Fruit fly (Drosophila melanogaster): ENCODE data around the gene Antp.
A peak's percentile ranks its signal among the peaks of the same experiment; 100 is the strongest.

Gene Antp

DNA sequence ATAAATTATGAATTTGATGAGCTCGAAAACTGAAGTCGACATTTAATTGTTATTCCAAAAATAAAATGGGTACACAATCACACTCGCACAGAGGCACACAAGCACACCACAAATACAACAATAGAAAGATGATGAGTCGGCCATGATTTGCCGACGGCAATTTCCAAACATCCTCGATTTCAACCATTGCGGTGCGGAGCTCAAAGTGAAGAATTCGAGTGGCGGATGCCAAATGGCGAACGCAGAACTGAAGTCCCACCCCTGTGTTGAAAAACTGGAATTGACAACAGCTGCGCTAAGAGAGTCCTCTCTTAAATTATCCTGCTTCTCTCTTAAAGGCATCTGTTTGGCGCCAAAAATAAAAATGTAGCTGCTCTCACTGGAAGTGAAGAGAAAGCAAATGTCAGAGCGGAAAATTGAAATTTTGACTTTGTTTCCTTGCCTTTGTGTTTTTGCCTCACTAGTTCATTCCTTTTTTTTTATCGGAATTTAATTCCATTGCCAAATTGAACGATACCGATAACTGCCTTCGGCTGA, 32.4 kb downstream of the Antp start:
- TF ChIP-seq jim (GFP tag; optimal IDR thresholded peaks at IDR 0.05) (no peak), Hr83 (GFP tag; optimal IDR thresholded peaks at IDR 0.05; ENCODE audit: poor library complexity, severe bottlenecking) (no peak), dsf (GFP tag; optimal IDR thresholded peaks at IDR 0.05; ENCODE audit: borderline replicate concordance) (no peak), Vsx2 (GFP tag; optimal IDR thresholded peaks at IDR 0.05; ENCODE audit: partially characterized antibody) (peak; percentile 8), lola (GFP tag; optimal IDR thresholded peaks at IDR 0.05) (no peak), Dif (GFP tag; optimal IDR thresholded peaks at IDR 0.05; ENCODE audit: partially characterized antibody) (peak; percentile 30), OdsH (GFP tag; optimal IDR thresholded peaks at IDR 0.05) (no peak)

DNA sequence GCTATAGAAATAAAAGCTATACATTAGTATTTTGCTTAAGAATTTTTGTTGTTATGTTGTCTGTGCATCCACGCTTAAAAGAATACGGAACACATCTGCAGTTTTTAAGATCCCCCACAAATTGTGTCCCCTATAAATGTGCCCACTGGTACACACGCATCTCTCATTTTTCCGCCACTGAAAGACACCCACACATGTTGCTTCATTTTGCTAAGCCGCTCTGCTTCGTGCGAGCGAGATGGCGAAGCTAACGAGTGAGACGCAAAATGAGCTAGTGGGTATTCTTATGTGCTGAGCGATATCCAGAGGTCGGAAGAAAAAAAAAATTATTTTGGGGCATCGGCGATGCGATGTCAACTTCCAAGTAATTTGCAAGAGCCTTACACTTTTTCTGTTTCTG, 35.9 kb downstream of the Antp start:
- TF ChIP-seq N (GFP tag; optimal IDR thresholded peaks at IDR 0.05) (no peak), Myc (optimal IDR thresholded peaks at IDR 0.05) (no peak), br (GFP tag; optimal IDR thresholded peaks at IDR 0.05) (no peak), Hr78 (GFP tag; optimal IDR thresholded peaks at IDR 0.05) (no peak), jim (GFP tag; optimal IDR thresholded peaks at IDR 0.05) (no peak), Abd-B (GFP tag; optimal IDR thresholded peaks at IDR 0.05) (no peak), ey (GFP tag; optimal IDR thresholded peaks at IDR 0.05) (no peak), CG9705 (GFP tag; optimal IDR thresholded peaks at IDR 0.05) (no peak)

DNA sequence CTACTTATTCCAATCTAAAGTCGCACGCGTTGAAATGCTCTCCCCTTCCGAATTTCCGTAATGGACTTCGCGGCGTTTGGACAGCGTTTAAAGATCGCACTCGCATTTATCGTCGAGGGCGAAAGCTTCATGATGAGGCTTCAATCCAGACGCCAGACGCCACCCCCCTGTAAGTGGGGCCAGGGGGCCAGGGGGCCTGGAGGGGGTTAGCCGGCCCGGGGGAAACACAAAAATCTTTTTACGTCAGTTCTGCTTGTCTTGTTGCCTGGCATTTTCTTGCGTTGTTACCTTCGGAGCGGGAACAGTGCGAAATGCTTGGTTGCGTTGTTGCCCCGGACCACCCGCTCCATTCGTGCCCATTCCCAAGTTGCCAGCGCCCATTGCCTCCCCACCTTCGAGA, 38.3 kb downstream of the Antp start:
- no peak for TF ChIP-seq h (GFP tag; optimal IDR thresholded peaks at IDR 0.05)
- TF ChIP-seq Rel (GFP tag; optimal IDR thresholded peaks at IDR 0.05), result no peak
- peak; percentile 75 for TF ChIP-seq Rel (tag; optimal IDR thresholded peaks at IDR 0.05)
- peak; percentile 99 for TF ChIP-seq Dfd (GFP tag; optimal IDR thresholded peaks at IDR 0.05)

DNA sequence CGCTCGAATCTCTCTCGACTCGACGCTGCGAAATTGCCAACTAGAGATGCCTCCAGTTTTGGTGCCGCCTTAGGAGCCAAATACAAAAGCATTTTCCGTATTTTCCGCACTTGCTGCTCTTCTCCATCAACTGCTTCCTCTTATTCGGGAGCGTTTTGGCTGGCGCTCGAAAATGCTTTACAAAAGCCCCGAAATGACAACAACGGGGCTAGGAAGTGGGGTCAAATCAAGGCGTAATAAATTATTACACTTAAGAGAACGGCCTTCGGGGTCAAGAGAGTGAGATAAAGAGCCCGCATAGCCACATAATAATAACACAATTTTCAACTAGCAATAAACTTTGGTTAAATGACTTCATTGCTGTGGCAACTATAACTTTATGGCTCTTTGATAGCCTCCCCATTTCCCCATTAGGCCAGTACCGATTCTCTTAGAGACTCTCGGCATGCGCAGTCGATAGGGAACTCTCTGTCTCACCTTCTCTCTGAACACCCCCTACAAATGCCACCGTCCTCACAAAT, 40.6 kb downstream of the Antp start, which contains the start of gene CG46458:
CG46458 (minus strand) TSS at position 51 of the 521 bp plus-strand sequence.
- TF ChIP-seq usp (GFP tag; optimal IDR thresholded peaks at IDR 0.05) (no peak), psq (GFP tag; optimal IDR thresholded peaks at IDR 0.05) (no peak), sv (GFP tag; optimal IDR thresholded peaks at IDR 0.05) (no peak), Hr83 (GFP tag; optimal IDR thresholded peaks at IDR 0.05; ENCODE audit: poor library complexity, severe bottlenecking) (no peak), Hr78 (GFP tag; optimal IDR thresholded peaks at IDR 0.05) (no peak)

DNA sequence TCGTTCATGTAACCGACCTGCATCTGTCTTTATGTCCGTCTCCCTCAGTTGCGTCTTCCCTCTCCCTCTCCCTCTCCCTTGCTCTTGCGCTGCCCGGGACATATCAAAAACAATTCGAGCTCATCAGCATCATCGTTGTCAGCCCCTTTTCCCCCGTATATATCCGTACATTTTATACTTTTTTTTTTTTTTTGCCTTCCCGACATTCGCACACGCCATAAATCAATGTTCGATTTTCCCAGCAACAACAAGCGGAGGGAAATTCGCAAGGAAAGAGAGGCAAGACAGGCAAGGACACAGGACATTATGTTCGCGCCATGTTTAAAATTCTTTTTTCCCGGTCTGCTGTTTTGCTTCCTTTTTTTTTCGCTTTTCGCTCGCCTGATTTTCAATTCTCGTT, 42.3 kb downstream of the Antp start:
- no peak for TF ChIP-seq fru (GFP tag; optimal IDR thresholded peaks at IDR 0.05)
- TF ChIP-seq jim (GFP tag; optimal IDR thresholded peaks at IDR 0.05), result no peak
- no peak for TF ChIP-seq Dif (GFP tag; optimal IDR thresholded peaks at IDR 0.05; ENCODE audit: partially characterized antibody)
- TF ChIP-seq Hnf4 (GFP tag; optimal IDR thresholded peaks at IDR 0.05), result no peak
- no peak for TF ChIP-seq pan (optimal IDR thresholded peaks at IDR 0.05)

DNA sequence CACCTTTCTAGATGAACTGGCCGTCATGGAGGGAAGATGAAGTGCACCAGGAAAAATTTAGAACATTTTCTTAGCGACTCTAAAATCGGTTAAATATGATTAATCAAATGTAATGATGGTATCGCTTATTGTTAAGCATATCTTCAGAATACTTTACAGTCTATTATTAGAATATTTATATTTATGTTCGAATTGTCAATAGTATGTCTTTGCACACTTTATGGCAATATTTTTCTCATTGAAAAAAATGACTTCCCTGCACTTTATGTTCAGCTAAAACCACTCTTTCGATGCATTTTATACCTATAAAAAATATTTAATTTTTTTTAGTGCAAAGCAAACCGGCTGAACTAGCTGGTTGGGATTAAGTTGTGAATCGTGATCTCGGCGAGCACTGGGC, 44.5 kb downstream of the Antp start:
- TF ChIP-seq Mio (GFP tag; optimal IDR thresholded peaks at IDR 0.05), result no peak
- TF ChIP-seq foxo (GFP tag; optimal IDR thresholded peaks at IDR 0.05), result peak in 1 of 2 experiments; percentile 21
- TF ChIP-seq rgr (GFP tag; optimal IDR thresholded peaks at IDR 0.05), result peak; percentile 3
- TF ChIP-seq Dif (GFP tag; optimal IDR thresholded peaks at IDR 0.05; ENCODE audit: partially characterized antibody), result no peak
- peak; percentile 30 for TF ChIP-seq Sp1 (GFP tag; optimal IDR thresholded peaks at IDR 0.05)
- peak; percentile 24 for TF ChIP-seq h (GFP tag; optimal IDR thresholded peaks at IDR 0.05)
- peak; percentile 39 for TF ChIP-seq HLH106 (tag; optimal IDR thresholded peaks at IDR 0.05)
- TF ChIP-seq brk (GFP tag; optimal IDR thresholded peaks at IDR 0.05), result no peak
- peak; percentile 9 for TF ChIP-seq psq (GFP tag; optimal IDR thresholded peaks at IDR 0.05)
- TF ChIP-seq CG9705 (GFP tag; optimal IDR thresholded peaks at IDR 0.05), result no peak

Data from whole organism, wandering third instar larva.